Fruit fly (Drosophila melanogaster): ENCODE measurements around the gene CG5347.

Gene CG5347

dm6 chrX:14810433-14810832 is 33.9 kb downstream of the CG5347 start (continued):
- TF ChIP-seq bsh (GFP tag; optimal IDR thresholded peaks at IDR 0.05): peak in 1 of 2 experiments; percentile 29
- 0 out of 2 replicates have a peak, but pooled peaks have one; percentile 34 for TF ChIP-seq stc (GFP tag; IDR thresholded peaks at IDR 0.05)
- peak; percentile 13 for TF ChIP-seq Blimp-1 (GFP tag; optimal IDR thresholded peaks at IDR 0.05)
- peak; percentile 42 for TF ChIP-seq CG18262 (tag; optimal IDR thresholded peaks at IDR 0.05)
- TF ChIP-seq CG4404 (GFP tag; IDR thresholded peaks at IDR 0.05): no peak
- peak; percentile 33 for TF ChIP-seq nmo (GFP tag; optimal IDR thresholded peaks at IDR 0.05)
- TF ChIP-seq CG2712 (tag; optimal IDR thresholded peaks at IDR 0.05): peak; percentile 37
- TF ChIP-seq CG2678 (tag; optimal IDR thresholded peaks at IDR 0.05): peak; percentile 1
- no peak for TF ChIP-seq CG6254 (GFP tag; optimal IDR thresholded peaks at IDR 0.05)
- TF ChIP-seq CHES-1-like (GFP tag; optimal IDR thresholded peaks at IDR 0.05): no peak
- peak in 1 of 2 experiments; percentile 19 for TF ChIP-seq Hr78 (GFP tag; optimal IDR thresholded peaks at IDR 0.05)
- no peak for TF ChIP-seq pan (optimal IDR thresholded peaks at IDR 0.05)
- TF ChIP-seq pan (GFP tag; optimal IDR thresholded peaks at IDR 0.05 in 1 of 2, IDR thresholded peaks at IDR 0.05 in 1 of 2): peak in 1 of 2 experiments; percentile 10

- TF ChIP-seq dmrt99B (tag; optimal IDR thresholded peaks at IDR 0.05) (peak; percentile 1), wdn (GFP tag; IDR thresholded peaks at IDR 0.05) (peak; percentile 12; the same call in 1 of the 2 replicates), ind (GFP tag; optimal IDR thresholded peaks at IDR 0.05) (peak; percentile 5), vvl (GFP tag; IDR thresholded peaks at IDR 0.05) (no peak), lmd (GFP tag; IDR thresholded peaks at IDR 0.05) (peak; percentile 13; the same call in 1 of the 2 replicates), Blimp-1 (GFP tag; optimal IDR thresholded peaks at IDR 0.05) (no peak), ssp (GFP tag; IDR thresholded peaks at IDR 0.05) (no peak), pho (GFP tag; optimal IDR thresholded peaks at IDR 0.05) (no peak), CG3847 (GFP tag; IDR thresholded peaks at IDR 0.05) (0 out of 2 replicates have a peak, but pooled peaks have one; percentile 25), CG6689 (GFP tag; IDR thresholded peaks at IDR 0.05) (no peak), sd (tag; optimal IDR thresholded peaks at IDR 0.05) (no peak), CG30403 (GFP tag; optimal IDR thresholded peaks at IDR 0.05) (peak; percentile 8), ranshi (GFP tag; IDR thresholded peaks at IDR 0.05) (0 out of 2 replicates have a peak, but pooled peaks have one; percentile 20), HLH3B (GFP tag; IDR thresholded peaks at IDR 0.05) (0 out of 2 replicates have a peak, but pooled peaks have one; percentile 13), Ada2b (GFP tag; IDR thresholded peaks at IDR 0.05) (0 out of 2 replicates have a peak, but pooled peaks have one; percentile 12), hkb (optimal IDR thresholded peaks at IDR 0.05) (no peak), hkb (GFP tag; IDR thresholded peaks at IDR 0.05) (peak; percentile 56; the same call in 1 of the 2 replicates), CTCF (GFP tag; optimal IDR thresholded peaks at IDR 0.05) (no peak), CG17912 (GFP tag; optimal IDR thresholded peaks at IDR 0.05) (no peak), rib (GFP tag; IDR thresholded peaks at IDR 0.05) (no peak), Deaf1 (tag; optimal IDR thresholded peaks at IDR 0.05) (no peak), zfh2 (GFP tag; optimal IDR thresholded peaks at IDR 0.05) (peak; percentile 9), CG10267 (tag; optimal IDR thresholded peaks at IDR 0.05) (no peak), Max (GFP tag; optimal IDR thresholded peaks at IDR 0.05) (no peak), fd3F (GFP tag; optimal IDR thresholded peaks at IDR 0.05) (no peak), CG8478 (optimal IDR thresholded peaks at IDR 0.05) (no peak), ara (GFP tag; IDR thresholded peaks at IDR 0.05) (no peak), chinmo (GFP tag; IDR thresholded peaks at IDR 0.05; ENCODE audit: partially characterized antibody) (no peak), CG13775 (GFP tag; optimal IDR thresholded peaks at IDR 0.05) (no peak), croc (GFP tag; conservative IDR thresholded peaks at IDR 0.05) (no peak), CG2120 (GFP tag; optimal IDR thresholded peaks at IDR 0.05) (peak; percentile 12), pzg (GFP tag; optimal IDR thresholded peaks at IDR 0.05) (no peak), nom (GFP tag; optimal IDR thresholded peaks at IDR 0.05) (no peak), gt (GFP tag; IDR thresholded peaks at IDR 0.05) (no peak), CG1792 (GFP tag; optimal IDR thresholded peaks at IDR 0.05) (no peak), Sox102F (GFP tag; optimal IDR thresholded peaks at IDR 0.05) (peak; percentile 18), CG3838 (GFP tag; optimal IDR thresholded peaks at IDR 0.05) (no peak), gem (tag; optimal IDR thresholded peaks at IDR 0.05) (peak; percentile 18), row (GFP tag; IDR thresholded peaks at IDR 0.05) (peak; percentile 50; the same call in 2 of the 3 replicates)
These were observed 35.7 kb downstream of the CG5347 start for dm6 chrX:14812239-14812638.
